Worm (Caenorhabditis elegans) whole organism, dauer: ENCODE measurements around the gene nspc-7.
"Not testable (repeated sequence)": the region's sequence is repeated elsewhere in the genome, so short reads cannot be mapped to it uniquely, and the experiment has no call there.

Experiments
- unc-62 ChIP-seq: sonication (generic microtip); optimal IDR thresholded peaks from 2 replicates; lab custom pipeline; 2017; ENCODE audit warnings: missing biosample characterization, missing genetic modification reagents, missing genetic modification characterization

Gene nspc-7

ce11 chrX:8541562-8541961 is at the start of gene nspc-7:
Gene nspc-7, plus strand, starts transcription at chrX:8541862.
- TF ChIP-seq unc-62 (GFP tag; lab: Kevin White, UChicago): not testable (repeated sequence)

- TF ChIP-seq unc-62 (GFP tag; lab: Kevin White, UChicago): no peak
Measured at ce11 chrX:8492750-8493149, 48.9 kb upstream of the nspc-7 start.

- TF ChIP-seq unc-62 (GFP tag; lab: Kevin White, UChicago): no peak
Measured at ce11 chrX:8495005-8495404, 46.7 kb upstream of the nspc-7 start, which contains the start of gene T01B10.5. Gene T01B10.5, plus strand, starts transcription at chrX:8495305.

ce11 chrX:8499721-8500120 is 41.9 kb upstream of the nspc-7 start, which contains the start of gene grd-14:
Gene grd-14, plus strand, starts transcription at chrX:8500021.
- no peak for TF ChIP-seq unc-62 (GFP tag; lab: Kevin White, UChicago)

ce11 chrX:8500922-8501321 is 40.7 kb upstream of the nspc-7 start, which contains the start of gene grd-4:
Gene grd-4, plus strand, starts transcription at chrX:8501222.
- TF ChIP-seq unc-62 (GFP tag; lab: Kevin White, UChicago): no peak

- TF ChIP-seq unc-62 (GFP tag; lab: Kevin White, UChicago): no peak
Measured at ce11 chrX:8504207-8504606, 37.5 kb upstream of the nspc-7 start.

- no peak for TF ChIP-seq unc-62 (GFP tag; lab: Kevin White, UChicago)
Measured at ce11 chrX:8507053-8507452, 34.6 kb upstream of the nspc-7 start.

ce11 chrX:8507576-8507975 is 34.1 kb upstream of the nspc-7 start, which contains the start of gene H03E18.1:
Gene H03E18.1, plus strand, starts transcription at chrX:8507876.
- no peak for TF ChIP-seq unc-62 (GFP tag; lab: Kevin White, UChicago)

ce11 chrX:8509088-8509487 is 32.6 kb upstream of the nspc-7 start:
- no peak for TF ChIP-seq unc-62 (GFP tag; lab: Kevin White, UChicago)

ce11 chrX:8520402-8520801 is 21.3 kb upstream of the nspc-7 start, which contains the start of gene H03E18.2:
Gene H03E18.2, minus strand, starts transcription at chrX:8520502.
- TF ChIP-seq unc-62 (GFP tag; lab: Kevin White, UChicago): no peak

ce11 chrX:8521614-8522013 is 20.0 kb upstream of the nspc-7 start, which contains the start of gene C03G5.14:
Gene C03G5.14, plus strand, starts transcription at chrX:8521914.
- no peak for TF ChIP-seq unc-62 (GFP tag; lab: Kevin White, UChicago)

- no peak for TF ChIP-seq unc-62 (GFP tag; lab: Kevin White, UChicago)
Measured at ce11 chrX:8523000-8523399, 18.7 kb upstream of the nspc-7 start.

ce11 chrX:8527950-8528349 is 13.7 kb upstream of the nspc-7 start, which contains the start of gene flp-5:
Gene flp-5, plus strand, starts transcription at chrX:8528250.
- TF ChIP-seq unc-62 (GFP tag; lab: Kevin White, UChicago): no peak

- TF ChIP-seq unc-62 (GFP tag; lab: Kevin White, UChicago): not testable (repeated sequence)
Measured at ce11 chrX:8535006-8535405, 6.7 kb upstream of the nspc-7 start, which contains the start of gene nspc-1. Gene nspc-1, minus strand, starts transcription at chrX:8535106.

ce11 chrX:8536791-8537190 is 4.9 kb upstream of the nspc-7 start, which contains the start of gene nspc-3:
Gene nspc-3, plus strand, starts transcription at chrX:8537091.
- no peak for TF ChIP-seq unc-62 (GFP tag; lab: Kevin White, UChicago)

ce11 chrX:8538262-8538776 is 3.3 kb upstream of the nspc-7 start, which contains the start of the genes nspc-4 and nspc-5:
Gene nspc-4, minus strand, starts transcription at chrX:8538362.
Gene nspc-5, plus strand, starts transcription at chrX:8538726.
- not testable (repeated sequence) for TF ChIP-seq unc-62 (GFP tag; lab: Kevin White, UChicago)

- TF ChIP-seq unc-62 (GFP tag; lab: Kevin White, UChicago): no peak
Measured at ce11 chrX:8545971-8546442, 4.3 kb downstream of the nspc-7 start, which contains the start of gene sdha-1. Gene sdha-1, minus strand, starts transcription at chrX:8546021.
